Worm (Caenorhabditis elegans) whole organism, L4/young adult: ENCODE measurements around the gene T07D3.4.
"Not testable (repeated sequence)": the region's sequence is repeated elsewhere in the genome, so short reads cannot be mapped to it uniquely, and the experiment has no call there.

ENCODE experiments used
- W03F9.2 ChIP-seq: fragments of 150-350 bp; optimal IDR thresholded peaks from 2 replicates; lab custom pipeline; 2014; ENCODE audit warnings: missing biosample characterization, missing genetic modification characterization
- dao-5 ChIP-seq: sonication (generic microtip); optimal IDR thresholded peaks from 2 replicates; lab custom pipeline; 2016; ENCODE audit warnings: missing genotype, missing genetic modification characterization, moderate library complexity, missing compliant biosample characterization
- him-1 ChIP-seq: sonication (generic microtip); optimal IDR thresholded peaks from 2 replicates; lab custom pipeline; 2016; ENCODE audit warnings: missing genotype, missing genetic modification reagents, missing genetic modification characterization, missing compliant biosample characterization

Gene T07D3.4

DNA sequence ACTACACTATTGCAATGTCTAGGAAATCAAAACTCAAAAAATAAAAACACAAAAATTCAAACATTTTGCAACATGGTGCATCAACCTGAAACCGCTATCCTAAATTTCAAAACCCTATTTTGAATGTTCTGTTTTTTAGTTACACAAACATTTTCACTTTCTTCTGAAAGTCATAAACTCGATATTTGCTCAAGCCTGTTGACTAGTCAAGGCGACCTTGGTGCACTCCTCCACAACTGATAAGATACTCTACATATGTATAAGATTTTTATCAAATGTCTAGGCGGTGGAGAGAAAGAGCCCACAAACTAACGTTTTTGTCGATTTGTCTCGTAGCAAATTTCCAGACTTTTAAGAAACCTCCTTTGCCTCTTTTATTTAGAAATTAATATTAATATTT, at the start of gene T07D3.4:
T07D3.4 (plus strand) TSS at position 286 of the 400 bp plus-strand sequence.
- TF ChIP-seq dao-5 (tag; lab: Kevin White, UChicago) (no peak), him-1 (tag; lab: Kevin White, UChicago) (no peak), W03F9.2 (tag; lab: Kevin White, UChicago) (no peak)

- TF ChIP-seq dao-5 (tag; lab: Kevin White, UChicago) (no peak), W03F9.2 (tag; lab: Kevin White, UChicago) (no peak), him-1 (tag; lab: Kevin White, UChicago) (no peak)
Measured at ce11 chrII:838414-838813, 49.7 kb upstream of the T07D3.4 start, which contains the start of gene F28A10.8. TSS of gene F28A10.8 (minus strand) at chrII:838514.

DNA sequence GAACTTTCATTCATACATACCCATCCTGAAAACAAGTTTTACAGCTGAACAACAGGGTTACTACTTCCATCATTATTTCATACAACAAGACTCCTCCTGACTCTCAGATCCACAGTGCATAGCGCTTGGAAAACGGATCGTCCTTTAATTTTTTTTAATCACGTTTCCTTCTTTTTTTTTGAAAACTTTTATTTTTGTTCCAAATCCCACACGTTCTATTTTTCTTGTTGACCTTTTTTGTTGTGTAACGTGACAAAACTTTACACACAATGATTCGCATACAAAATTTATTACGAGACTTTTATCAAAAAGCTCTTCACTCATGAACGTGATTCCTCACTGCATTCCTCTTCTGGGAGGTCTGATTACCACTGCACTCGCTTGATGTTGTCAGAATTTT, 48.0 kb upstream of the T07D3.4 start, which contains the start of gene clc-33:
clc-33 (plus strand) TSS at position 301 of the 400 bp plus-strand sequence.
- TF ChIP-seq dao-5 (tag; lab: Kevin White, UChicago) (no peak), him-1 (tag; lab: Kevin White, UChicago) (no peak), W03F9.2 (tag; lab: Kevin White, UChicago) (no peak)

ce11 chrII:843971-844370, 44.1 kb upstream of the T07D3.4 start, which contains the start of gene F28A10.4:
TSS of gene F28A10.4 (plus strand) at chrII:844271.
- TF ChIP-seq dao-5 (tag; lab: Kevin White, UChicago) = no peak
- TF ChIP-seq W03F9.2 (tag; lab: Kevin White, UChicago) = no peak
- TF ChIP-seq him-1 (tag; lab: Kevin White, UChicago) = no peak

- no peak for TF ChIP-seq dao-5 (tag; lab: Kevin White, UChicago)
- no peak for TF ChIP-seq him-1 (tag; lab: Kevin White, UChicago)
- TF ChIP-seq W03F9.2 (tag; lab: Kevin White, UChicago) = no peak
Measured at ce11 chrII:845618-846017, 42.5 kb upstream of the T07D3.4 start, which contains the start of gene F28A10.7. TSS of gene F28A10.7 (minus strand) at chrII:845718.

DNA sequence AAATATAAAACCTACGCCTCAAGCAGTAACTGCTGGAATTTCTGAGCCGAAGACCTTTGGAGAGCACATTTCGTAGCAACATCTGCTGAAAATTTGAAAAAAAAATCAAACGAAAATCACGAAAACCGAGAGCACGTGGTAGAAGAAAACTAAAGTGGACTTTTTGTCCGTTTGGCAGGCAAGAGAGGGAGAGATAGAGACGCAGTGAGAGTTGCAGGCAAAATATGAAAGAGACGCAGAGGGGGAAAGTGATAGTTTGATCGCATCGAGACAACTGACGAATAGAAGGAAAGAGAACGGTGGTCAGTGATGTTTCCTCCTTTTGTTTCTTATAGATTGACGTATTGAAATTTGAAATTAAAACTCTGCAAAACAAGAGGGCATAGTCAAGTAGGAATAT, 39.6 kb upstream of the T07D3.4 start, which contains the start of the genes acdh-9 and F28A10.13:
acdh-9 (minus strand) TSS at position 85 of the 400 bp plus-strand sequence.
F28A10.13 (plus strand) TSS at position 294 of the 400 bp plus-strand sequence.
- TF ChIP-seq him-1 (tag; lab: Kevin White, UChicago) = no peak

ce11 chrII:850567-850966, 37.5 kb upstream of the T07D3.4 start, which contains the start of gene F28A10.5:
TSS of gene F28A10.5 (minus strand) at chrII:850667.
- not testable (repeated sequence) for TF ChIP-seq W03F9.2, him-1, dao-5 (tag; lab: Kevin White, UChicago)

DNA sequence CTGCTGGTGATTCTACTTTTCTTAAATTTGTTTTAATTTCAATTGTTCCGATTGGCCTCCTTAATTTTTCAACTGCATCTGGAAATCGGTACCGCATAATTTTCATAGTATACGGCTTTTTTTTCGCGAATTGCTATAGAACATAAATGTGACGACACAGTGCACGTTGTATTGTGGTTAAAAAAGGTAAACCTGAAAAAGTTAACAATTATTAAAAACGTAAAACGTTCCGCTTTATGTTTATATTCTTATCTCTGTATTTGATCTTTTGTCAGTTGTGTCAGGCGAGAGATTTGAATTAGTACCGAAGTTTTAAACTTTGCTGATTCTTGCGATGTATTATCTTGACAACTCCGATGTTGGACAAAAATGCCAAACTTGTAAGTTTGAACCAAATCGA, 26.5 kb upstream of the T07D3.4 start, which contains the start of gene Y46B2A.4:
Y46B2A.4 (plus strand) TSS at position 301 of the 400 bp plus-strand sequence.
- TF ChIP-seq W03F9.2 (tag; lab: Kevin White, UChicago) (no peak), him-1 (tag; lab: Kevin White, UChicago) (no peak), dao-5 (tag; lab: Kevin White, UChicago) (no peak)

DNA sequence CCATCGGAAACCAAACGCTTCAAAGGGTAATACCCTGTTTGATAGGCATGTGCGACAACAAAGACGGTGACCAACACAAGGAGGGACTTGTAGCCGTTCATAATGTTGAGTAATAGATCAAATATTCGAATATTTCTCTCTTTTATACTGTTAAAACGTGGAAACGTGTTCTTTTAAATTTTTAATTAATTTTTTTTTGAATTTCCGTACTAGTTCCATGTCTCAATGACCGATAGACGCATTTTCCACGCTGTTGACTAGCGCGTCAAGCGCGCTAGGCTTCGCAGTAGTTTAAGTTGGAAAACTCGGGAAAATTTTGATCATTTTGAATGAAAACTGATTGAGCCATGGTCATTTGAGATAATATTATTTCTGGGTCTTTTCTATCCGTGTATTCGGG, 21.3 kb upstream of the T07D3.4 start, which contains the start of gene Y46B2A.3:
Y46B2A.3 (minus strand) TSS at position 101 of the 400 bp plus-strand sequence.
- TF ChIP-seq W03F9.2 (tag; lab: Kevin White, UChicago) = no peak
- no peak for TF ChIP-seq dao-5 (tag; lab: Kevin White, UChicago)

ce11 chrII:868240-868864, 19.8 kb upstream of the T07D3.4 start, which contains the start of gene fbxc-51:
TSS of gene fbxc-51 (plus strand) at chrII:868814.
- no peak for TF ChIP-seq him-1 (tag; lab: Kevin White, UChicago)
- TF ChIP-seq W03F9.2 (tag; lab: Kevin White, UChicago) = no peak
- TF ChIP-seq dao-5 (tag; lab: Kevin White, UChicago) = no peak

DNA sequence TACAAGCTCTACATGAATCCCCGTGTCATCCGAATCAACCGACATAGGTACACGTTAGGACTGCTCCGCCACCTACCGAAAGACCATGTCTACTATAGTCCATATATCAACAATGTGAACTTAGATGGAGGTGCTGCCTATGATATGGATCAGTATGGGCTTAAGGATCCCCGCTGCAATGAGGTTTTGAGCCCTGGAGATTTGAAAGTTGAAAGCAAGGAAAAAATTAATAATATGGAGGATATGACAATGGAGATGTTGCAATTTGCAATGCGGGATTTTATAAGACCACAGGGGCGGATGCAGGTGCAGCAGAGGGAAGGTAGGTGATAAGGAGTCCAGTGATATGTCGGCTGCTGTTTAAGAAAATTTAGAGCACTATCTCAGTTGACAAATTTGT, 18.8 kb upstream of the T07D3.4 start:
- TF ChIP-seq W03F9.2 (tag; lab: Kevin White, UChicago) = no peak

DNA sequence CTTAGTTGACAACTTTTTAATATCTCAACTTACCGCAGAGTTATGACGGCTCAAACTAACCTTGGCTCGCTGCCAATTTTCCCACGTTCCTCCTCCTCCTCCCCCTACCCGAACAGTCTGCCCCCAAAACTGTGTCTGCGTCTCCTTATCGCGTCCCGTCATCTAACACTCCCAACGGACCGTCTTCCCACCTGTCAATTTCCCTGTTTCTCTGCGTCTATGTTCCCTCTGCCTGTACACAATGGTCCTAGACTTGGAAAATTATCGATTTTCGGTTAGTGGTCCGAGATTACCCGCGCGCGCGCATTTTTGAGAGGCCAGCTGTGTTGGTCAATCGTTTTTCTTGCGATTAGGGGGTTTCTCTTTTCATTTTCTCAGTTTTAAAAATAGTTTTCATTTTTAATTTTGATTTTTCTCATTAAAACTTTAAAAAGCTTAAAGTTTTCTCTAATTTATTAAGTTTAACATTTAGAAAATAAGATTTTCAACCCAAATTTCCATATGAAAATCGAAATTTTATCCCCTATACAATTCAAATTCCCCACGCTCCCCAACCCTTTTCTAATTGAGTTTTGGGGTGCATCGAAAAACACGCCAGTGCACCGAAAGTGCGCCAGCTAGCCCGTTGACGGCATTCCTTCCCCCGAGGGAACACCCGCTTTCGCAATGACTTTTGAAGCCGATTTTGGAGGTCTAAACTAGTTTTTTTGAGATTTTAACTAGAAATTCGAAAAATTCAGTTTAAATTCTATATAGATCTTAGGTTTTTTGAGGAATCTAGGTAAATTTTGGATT, 14.9 kb upstream of the T07D3.4 start, which contains the start of gene alg-2:
alg-2 (plus strand) TSS at position 220 of the 795 bp plus-strand sequence.
- TF ChIP-seq W03F9.2 (tag; lab: Kevin White, UChicago) (no peak), dao-5 (tag; lab: Kevin White, UChicago) (no peak)

ce11 chrII:875739-876138, 12.4 kb upstream of the T07D3.4 start:
- no peak for TF ChIP-seq W03F9.2 (tag; lab: Kevin White, UChicago)
- no peak for TF ChIP-seq dao-5 (tag; lab: Kevin White, UChicago)
- no peak for TF ChIP-seq him-1 (tag; lab: Kevin White, UChicago)
